Fruit fly (Drosophila melanogaster) whole organism, embryonic: ENCODE measurements around the gene Ku80.

Experiments
- Ada2b ChIP-seq: fragments of 200-800 bp; sonication (Bioruptor generic); IDR thresholded peaks from 2 replicates; pipeline ENCODE4 v1.3.6; 2022; ENCODE audit warnings: missing biosample characterization, missing genetic modification characterization
- Adf1 ChIP-seq: fragments of 200-800 bp; sonication (Bioruptor generic); IDR thresholded peaks from 2 replicates; pipeline ENCODE4 v1.3.6; 2022; ENCODE audit warnings: missing biosample characterization, missing genetic modification characterization
- Awh ChIP-seq: fragments of 200-800 bp; sonication (Bioruptor generic); IDR thresholded peaks from 2 replicates; pipeline ENCODE4, ENCODE4 v1.3.6; 2022; ENCODE audit warnings: missing biosample characterization, missing genetic modification characterization
- B-H1 ChIP-seq: fragments of 200-800 bp; sonication (Bioruptor generic); IDR thresholded peaks from 3 replicates; pipeline ENCODE4 v1.3.6; 2022; ENCODE audit warnings: missing biosample characterization, missing genetic modification characterization
- CG1024 ChIP-seq: fragments of 200-800 bp; sonication (Bioruptor generic); IDR thresholded peaks from 2 replicates; pipeline ENCODE4 v1.3.6; 2022; ENCODE audit warnings: missing biosample characterization, missing genetic modification characterization
- CG10543 ChIP-seq: fragments of 200-800 bp; sonication (Bioruptor generic); optimal IDR thresholded peaks from 3 replicates; lab custom pipeline; 2017; ENCODE audit warnings: missing biosample characterization, mild to moderate bottlenecking, missing genetic modification characterization, moderate library complexity
- CG12391 ChIP-seq: fragments of 200-800 bp; sonication (Bioruptor generic); optimal IDR thresholded peaks from 3 replicates; lab custom pipeline; 2018; ENCODE audit warnings: missing biosample characterization, mild to moderate bottlenecking, missing genetic modification characterization, moderate library complexity
- CG16813 ChIP-seq: fragments of 200-800 bp; sonication (Bioruptor generic); IDR thresholded peaks from 3 replicates; pipeline ENCODE4 v1.3.6; 2022; ENCODE audit warnings: missing biosample characterization, missing genetic modification characterization; ENCODE audit not compliant: partially characterized antibody
- CG2116 ChIP-seq: fragments of 200-800 bp; sonication (Bioruptor generic); optimal IDR thresholded peaks from 3 replicates; lab custom pipeline; 2018; ENCODE audit warnings: missing biosample characterization, mild to moderate bottlenecking, missing genetic modification characterization
- CG31388 ChIP-seq: fragments of 200-800 bp; sonication (Bioruptor generic); optimal IDR thresholded peaks from 2 replicates; lab custom pipeline; 2016; ENCODE audit warnings: missing biosample characterization, missing genetic modification characterization
- CG3281 ChIP-seq: fragments of 200-800 bp; sonication (Bioruptor generic); optimal IDR thresholded peaks from 3 replicates; lab custom pipeline; 2017; ENCODE audit warnings: missing biosample characterization, mild to moderate bottlenecking, missing genetic modification characterization
- CG4328 ChIP-seq: fragments of 200-800 bp; sonication (Bioruptor generic); optimal IDR thresholded peaks from 3 replicates; lab custom pipeline; 2017; ENCODE audit warnings: missing biosample characterization, missing genetic modification reagents, missing genetic modification characterization
- CG4404 ChIP-seq: fragments of 200-800 bp; sonication (Bioruptor generic); IDR thresholded peaks from 2 replicates; pipeline ENCODE4 v1.3.6; 2022; ENCODE audit warnings: missing biosample characterization, missing genetic modification characterization
- CG5953 ChIP-seq: fragments of 200-800 bp; sonication (Bioruptor generic); IDR thresholded peaks from 2 replicates; pipeline ENCODE4 v1.3.6; 2022; ENCODE audit warnings: missing biosample characterization, missing genetic modification characterization
- CG8089 ChIP-seq: fragments of 200-800 bp; sonication (Bioruptor generic); optimal IDR thresholded peaks from 3 replicates; lab custom pipeline; 2016; ENCODE audit warnings: missing biosample characterization, missing genetic modification characterization
- CG8388 ChIP-seq: fragments of 200-800 bp; sonication (Bioruptor generic); optimal IDR thresholded peaks from 2 replicates; lab custom pipeline; 2019; ENCODE audit warnings: missing biosample characterization, mild to moderate bottlenecking, missing genetic modification characterization, moderate library complexity
- CG9727 ChIP-seq: fragments of 200-800 bp; sonication (Bioruptor generic); optimal IDR thresholded peaks from 3 replicates; lab custom pipeline; 2017; ENCODE audit warnings: missing biosample characterization, mild to moderate bottlenecking, missing genetic modification characterization
- CoRest ChIP-seq: fragments of 200-800 bp; sonication (Bioruptor generic); optimal IDR thresholded peaks from 3 replicates; lab custom pipeline; 2018; ENCODE audit warnings: missing biosample characterization, mild to moderate bottlenecking, missing genetic modification characterization, moderate library complexity
- Doc3 ChIP-seq: fragments of 200-800 bp; sonication (Bioruptor generic); IDR thresholded peaks from 3 replicates; pipeline ENCODE4 v1.3.6; 2022; ENCODE audit warnings: missing biosample characterization, missing genetic modification characterization; ENCODE audit not compliant: partially characterized antibody
- E2f1 ChIP-seq: fragments of 200-800 bp; sonication (Bioruptor generic); IDR thresholded peaks from 2 replicates; pipeline ENCODE4 v1.3.6; 2022; ENCODE audit warnings: missing biosample characterization, missing genetic modification characterization
- E2f2 ChIP-seq: fragments of 200-800 bp; sonication (Bioruptor generic); IDR thresholded peaks from 2 replicates; pipeline ENCODE4 v1.3.6; 2022; ENCODE audit warnings: missing biosample characterization, missing genetic modification characterization
- ERR ChIP-seq: fragments of 200-800 bp; sonication (Bioruptor generic); optimal IDR thresholded peaks from 2 replicates; lab custom pipeline; 2016; ENCODE audit warnings: missing biosample characterization, missing genetic modification characterization
- GATAe ChIP-seq: fragments of 200-800 bp; sonication (Bioruptor generic); conservative IDR thresholded peaks from 2 replicates; pipeline ENCODE4 v1.3.6; 2022; ENCODE audit warnings: missing biosample characterization, missing genetic modification characterization
- Gsc ChIP-seq: fragments of 200-800 bp; sonication (Bioruptor generic); IDR thresholded peaks from 2 replicates; pipeline ENCODE4 v1.3.6; 2022; ENCODE audit warnings: missing biosample characterization, missing genetic modification characterization
- Hand ChIP-seq: fragments of 200-800 bp; sonication (Bioruptor generic); optimal IDR thresholded peaks from 2 replicates; lab custom pipeline; 2017; ENCODE audit warnings: mild to moderate bottlenecking, missing biosample characterization, missing genetic modification reagents, missing genetic modification characterization
- HmgD ChIP-seq: fragments of 200-800 bp; sonication (Bioruptor generic); optimal IDR thresholded peaks from 3 replicates; lab custom pipeline; 2016; ENCODE audit warnings: missing biosample characterization, missing genetic modification characterization
- MESR4 ChIP-seq: fragments of 200-800 bp; sonication (Bioruptor generic); optimal IDR thresholded peaks from 2 replicates; lab custom pipeline; 2018; ENCODE audit warnings: missing biosample characterization, mild to moderate bottlenecking, missing genetic modification characterization, moderate library complexity
- Oli ChIP-seq: fragments of 200-800 bp; sonication (Bioruptor generic); optimal IDR thresholded peaks from 2 replicates; lab custom pipeline; 2018; ENCODE audit warnings: missing biosample characterization, mild to moderate bottlenecking, missing genetic modification characterization, moderate library complexity
- Pdp1 ChIP-seq, 2 experiments: fragments of 200-800 bp; sonication (Bioruptor generic); optimal IDR thresholded peaks; 3 replicates each; lab custom pipeline; 2016; ENCODE audit warnings: missing biosample characterization in 2 of 2, missing genetic modification characterization in 2 of 2, mild to moderate bottlenecking in 1 of 2, moderate library complexity in 1 of 2
- Ptx1 ChIP-seq: fragments of 200-800 bp; sonication (Bioruptor generic); IDR thresholded peaks from 2 replicates; pipeline ENCODE4 v1.3.6; 2022; ENCODE audit warnings: missing biosample characterization, missing genetic modification characterization
- Rfx ChIP-seq: fragments of 200-800 bp; sonication (Bioruptor generic); IDR thresholded peaks from 2 replicates; pipeline ENCODE4 v1.3.6; 2022; ENCODE audit warnings: missing biosample characterization, missing genetic modification characterization
- Ssrp ChIP-seq: fragments of 200-800 bp; sonication (Bioruptor generic); optimal IDR thresholded peaks from 2 replicates; lab custom pipeline; 2018; ENCODE audit warnings: missing biosample characterization, mild to moderate bottlenecking, missing genetic modification characterization, moderate library complexity
- chif ChIP-seq, 2 experiments: fragments of 200-800 bp; sonication (Bioruptor generic); optimal IDR thresholded peaks; 3 replicates each; lab custom pipeline; 2016; ENCODE audit warnings: missing biosample characterization in 2 of 2, missing genetic modification characterization in 2 of 2
- crp ChIP-seq, 2 experiments: fragments of 200-800 bp; sonication (Bioruptor generic); optimal IDR thresholded peaks; 2 replicates in 1 of 2; 3 replicates in 1 of 2; lab custom pipeline; 2017; ENCODE audit warnings: missing biosample characterization in 2 of 2, missing genetic modification characterization in 2 of 2, mild to moderate bottlenecking in 1 of 2, moderate library complexity in 1 of 2
- da ChIP-seq: fragments of 200-800 bp; sonication (Bioruptor generic); optimal IDR thresholded peaks from 2 replicates; lab custom pipeline; 2016; ENCODE audit warnings: missing biosample characterization, missing genetic modification characterization
- dimm ChIP-seq: fragments of 200-800 bp; sonication (Bioruptor generic); IDR thresholded peaks from 2 replicates; pipeline ENCODE4 v1.3.6; 2022; ENCODE audit warnings: missing biosample characterization, missing genetic modification characterization
- dpn ChIP-seq, 2 experiments: fragments of 200-800 bp; sonication (Bioruptor generic); optimal IDR thresholded peaks; 3 replicates each; lab custom pipeline; 2016; ENCODE audit warnings: missing biosample characterization in 2 of 2, missing genetic modification characterization in 2 of 2
- esg ChIP-seq: fragments of 200-800 bp; sonication (Bioruptor generic); conservative IDR thresholded peaks from 2 replicates; pipeline ENCODE4 v1.3.6; 2022; ENCODE audit warnings: missing biosample characterization, missing genetic modification characterization
- exex ChIP-seq: fragments of 200-800 bp; sonication (Bioruptor generic); optimal IDR thresholded peaks from 4 replicates; lab custom pipeline; 2018; ENCODE audit warnings: missing biosample characterization, mild to moderate bottlenecking, missing genetic modification characterization, moderate library complexity
- fd3F ChIP-seq: fragments of 200-800 bp; sonication (Bioruptor generic); optimal IDR thresholded peaks from 2 replicates; lab custom pipeline; 2018; ENCODE audit warnings: missing biosample characterization, mild to moderate bottlenecking, missing genetic modification characterization, moderate library complexity
- gce ChIP-seq: fragments of 200-800 bp; sonication (Bioruptor generic); IDR thresholded peaks from 3 replicates; pipeline ENCODE4 v1.3.6; 2022; ENCODE audit warnings: missing biosample characterization, missing genetic modification characterization
- jing ChIP-seq: fragments of 200-800 bp; sonication (Bioruptor generic); optimal IDR thresholded peaks from 2 replicates; lab custom pipeline; 2018; ENCODE audit warnings: missing biosample characterization, mild to moderate bottlenecking, missing genetic modification characterization
- lmd ChIP-seq: fragments of 200-800 bp; sonication (Bioruptor generic); IDR thresholded peaks from 2 replicates; pipeline ENCODE4 v1.3.6; 2022; ENCODE audit warnings: missing biosample characterization, missing genetic modification characterization
- mam ChIP-seq: fragments of 200-800 bp; sonication (Bioruptor generic); optimal IDR thresholded peaks from 3 replicates; lab custom pipeline; 2016; ENCODE audit warnings: missing biosample characterization, missing genetic modification characterization
- sens ChIP-seq: fragments of 200-800 bp; sonication (Bioruptor generic); peaks from one replicate; lab custom pipeline; 2016; ENCODE audit warnings: missing biosample characterization, missing genetic modification characterization
- sens-2 ChIP-seq: fragments of 200-800 bp; sonication (Bioruptor generic); IDR thresholded peaks from 2 replicates; pipeline ENCODE4 v1.3.6; 2022; ENCODE audit warnings: missing biosample characterization, missing genetic modification characterization
- sna ChIP-seq: fragments of 200-800 bp; sonication (Bioruptor generic); IDR thresholded peaks from 2 replicates; pipeline ENCODE4 v1.3.6; 2022; ENCODE audit warnings: missing biosample characterization, missing genetic modification characterization; ENCODE audit not compliant: partially characterized antibody
- sqz ChIP-seq: fragments of 200-800 bp; sonication (Bioruptor generic); optimal IDR thresholded peaks from 3 replicates; lab custom pipeline; 2018; ENCODE audit warnings: missing biosample characterization, mild to moderate bottlenecking, missing genetic modification characterization
- sr ChIP-seq: fragments of 200-800 bp; sonication (Bioruptor generic); IDR thresholded peaks from 3 replicates; pipeline ENCODE4 v1.3.6; 2022; ENCODE audit warnings: missing biosample characterization, missing genetic modification characterization
- stwl ChIP-seq: fragments of 200-800 bp; sonication (Bioruptor generic); optimal IDR thresholded peaks from 3 replicates; lab custom pipeline; 2018; ENCODE audit warnings: missing biosample characterization, mild to moderate bottlenecking, missing genetic modification characterization, moderate library complexity
- tx ChIP-seq: fragments of 200-800 bp; sonication (Bioruptor generic); optimal IDR thresholded peaks from 2 replicates; lab custom pipeline; 2016; ENCODE audit warnings: missing biosample characterization, missing genetic modification characterization

The Ku80 gene

DNA sequence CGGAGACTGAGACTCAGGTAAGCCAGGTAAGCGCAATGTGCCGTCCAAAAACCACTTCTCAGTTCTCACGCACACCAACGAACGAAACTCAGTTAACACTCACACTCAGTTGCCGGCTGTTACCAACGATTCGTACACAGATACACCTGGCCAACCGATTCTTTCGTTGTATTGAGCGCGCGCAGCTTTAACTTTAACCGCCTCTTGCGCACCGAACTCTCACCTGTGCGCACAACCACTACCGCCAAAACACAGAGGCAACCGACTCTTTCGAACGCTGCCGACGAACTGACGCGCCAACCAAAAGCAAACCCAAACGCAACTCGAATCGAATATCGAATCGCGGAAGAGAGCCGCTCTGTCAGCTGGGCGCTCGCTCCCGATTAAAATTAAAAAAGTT is 8.5 kb downstream of the Ku80 start, which contains the start of gene Gli (continued):
- TF ChIP-seq CG10543 (GFP tag; lab: Kevin White, UChicago) (peak; percentile 78), sens (GFP tag; lab: Kevin White, UChicago) (peak; percentile 64), CG4404 (GFP tag; lab: Robert Waterston, UW) (no peak), jing (no peak), CG16813 (GFP tag; lab: Robert Waterston, UW) (peak; percentile 38; the same call in 1 of the 3 replicates), Pdp1 (GFP tag; optimal IDR thresholded peaks at IDR 0.05; lab: Kevin White, UChicago) (peak in 1 of 2 experiments; percentile 46), Hand (no peak), GATAe (GFP tag; lab: Robert Waterston, UW) (no peak), exex (tag; lab: Kevin White, UChicago) (peak; percentile 25), sqz (GFP tag; lab: Kevin White, UChicago) (no peak), Awh (GFP tag; lab: Robert Waterston, UW) (peak; percentile 63), Ssrp (no peak), sr (GFP tag; lab: Robert Waterston, UW) (peak; percentile 51; the same call in 1 of the 3 replicates), CG2116 (GFP tag; lab: Kevin White, UChicago) (no peak), HmgD (GFP tag; lab: Kevin White, UChicago) (peak; percentile 63), Rfx (peak; percentile 53; the same call in 1 of the 2 replicates), tx (GFP tag; lab: Kevin White, UChicago) (no peak), CG8089 (GFP tag; lab: Kevin White, UChicago) (no peak), gce (GFP tag; lab: Robert Waterston, UW) (0 out of 3 replicates have a peak, but pooled peaks have one; percentile 53), CG9727 (no peak), lmd (GFP tag; lab: Robert Waterston, UW) (no peak; the same call in 1 of the 2 replicates), sens-2 (GFP tag; lab: Robert Waterston, UW) (0 out of 2 replicates have a peak, but pooled peaks have one; percentile 6), fd3F (GFP tag; lab: Kevin White, UChicago) (no peak), sna (GFP tag; lab: Robert Waterston, UW) (no peak), Ada2b (GFP tag; lab: Robert Waterston, UW) (no peak), CG31388 (GFP tag; lab: Kevin White, UChicago) (no peak), CG3281 (GFP tag; lab: Kevin White, UChicago) (no peak), crp (GFP tag; optimal IDR thresholded peaks at IDR 0.05; lab: Kevin White, UChicago) (peak in 1 of 2 experiments; percentile 54), da (no peak), chif (GFP tag; optimal IDR thresholded peaks at IDR 0.05; lab: Kevin White, UChicago) (no peak), CoRest (tag; lab: Kevin White, UChicago) (no peak), CG8388 (GFP tag; lab: Kevin White, UChicago) (no peak), Ptx1 (no peak), Doc3 (no peak), esg (GFP tag; lab: Robert Waterston, UW) (no peak), ERR (GFP tag; lab: Kevin White, UChicago) (peak; percentile 25), Adf1 (GFP tag; lab: Robert Waterston, UW) (peak; percentile 77), CG4328 (GFP tag; lab: Kevin White, UChicago) (no peak), CG1024 (no peak), E2f2 (GFP tag; lab: Robert Waterston, UW) (peak; percentile 46), Oli (tag; lab: Kevin White, UChicago) (no peak), CG5953 (GFP tag; lab: Robert Waterston, UW) (no peak), MESR4 (GFP tag; lab: Kevin White, UChicago) (peak; percentile 22), mam (GFP tag; lab: Kevin White, UChicago) (no peak), stwl (tag; lab: Kevin White, UChicago) (peak; percentile 28), E2f1 (GFP tag; lab: Robert Waterston, UW) (peak; percentile 30; the same call in 1 of the 2 replicates), B-H1 (no peak; the same call in 2 of the 3 replicates), dimm (GFP tag; lab: Robert Waterston, UW) (no peak), dpn (GFP tag; optimal IDR thresholded peaks at IDR 0.05; lab: Kevin White, UChicago) (peak in 1 of 2 experiments; percentile 58), Gsc (GFP tag; lab: Robert Waterston, UW) (no peak), CG12391 (tag; lab: Kevin White, UChicago) (no peak)
